Worm (Caenorhabditis elegans) whole organism, L4 larva: Measurements from ENCODE around the gene ttx-3.

ENCODE experiments used
- D1046.2 ChIP-seq: fragments of 200-800 bp; sonication (Bioruptor generic); IDR thresholded peaks from 2 replicates; pipeline ENCODE4 v1.3.6; 2022; ENCODE audit warnings: missing genetic modification characterization, missing compliant biosample characterization
- F10B5.3 ChIP-seq: sonication (generic microtip); optimal IDR thresholded peaks from 2 replicates; lab custom pipeline; 2016; ENCODE audit warnings: mild to moderate bottlenecking, missing genetic modification characterization, missing compliant biosample characterization
- F49E8.2 ChIP-seq: sonication (generic microtip); optimal IDR thresholded peaks from 2 replicates; lab custom pipeline; 2016; ENCODE audit warnings: missing compliant biosample characterization, mild to moderate bottlenecking, missing genetic modification characterization, borderline replicate concordance
- Y48G9A.11 ChIP-seq: fragments of 200-800 bp; sonication (Bioruptor generic); IDR thresholded peaks from 2 replicates; pipeline ENCODE4 v1.3.6; 2022; ENCODE audit warnings: missing genetic modification reagents, missing genetic modification characterization, missing compliant biosample characterization
- Y5F2A.4 ChIP-seq: fragments of 200-800 bp; sonication (Bioruptor generic); optimal IDR thresholded peaks from 2 replicates; lab custom pipeline; 2018; ENCODE audit warnings: mild to moderate bottlenecking, missing genetic modification characterization, missing compliant biosample characterization
- ZK337.2 ChIP-seq: fragments of 200-800 bp; sonication (Bioruptor generic); IDR thresholded peaks from 2 replicates; pipeline ENCODE4 v1.3.6; 2022; ENCODE audit warnings: missing genetic modification reagents, missing genetic modification characterization, missing compliant biosample characterization
- ZK546.5 ChIP-seq, 2 experiments: sonication (generic microtip); optimal IDR thresholded peaks; 2 replicates each; lab custom pipeline; 2017; ENCODE audit warnings: missing biosample characterization in 2 of 2, missing genetic modification characterization in 2 of 2
- ceh-20 ChIP-seq: fragments of 200-800 bp; sonication (Bioruptor generic); IDR thresholded peaks from 2 replicates; pipeline ENCODE4 v1.3.6; 2022; ENCODE audit warnings: missing genetic modification reagents, missing genetic modification characterization, missing compliant biosample characterization
- ceh-32 ChIP-seq: sonication (generic microtip); optimal IDR thresholded peaks from 2 replicates; lab custom pipeline; 2016; ENCODE audit warnings: mild to moderate bottlenecking, missing genetic modification characterization, missing compliant biosample characterization; ENCODE audit not compliant: poor library complexity
- ceh-44 ChIP-seq: fragments of 200-800 bp; sonication (Bioruptor generic); IDR thresholded peaks from 2 replicates; pipeline ENCODE4 v1.3.6; 2022; ENCODE audit warnings: missing genetic modification reagents, missing genetic modification characterization, missing compliant biosample characterization
- ctbp-1 ChIP-seq: fragments of 200-800 bp; sonication (Bioruptor generic); IDR thresholded peaks from 2 replicates; pipeline ENCODE4 v1.3.6; 2022; ENCODE audit warnings: missing genetic modification reagents, missing genetic modification characterization, missing compliant biosample characterization
- daf-12 ChIP-seq: fragments of 150-350 bp; optimal IDR thresholded peaks from 2 replicates; lab custom pipeline; 2014; ENCODE audit warnings: missing biosample characterization, missing genetic modification reagents, missing genetic modification characterization
- daf-16 ChIP-seq, 3 experiments: sonication (generic microtip); optimal IDR thresholded peaks; 2 replicates each; lab custom pipeline; 2016 to 2017; ENCODE audit warnings: missing genetic modification characterization in 3 of 3, missing genetic modification reagents in 3 of 3, mild to moderate bottlenecking in 2 of 3, missing compliant biosample characterization in 2 of 3, missing biosample characterization in 1 of 3, moderate library complexity in 1 of 3
- daf-8 ChIP-seq: fragments of 200-800 bp; sonication (Bioruptor generic); IDR thresholded peaks from 2 replicates; pipeline ENCODE4 v1.3.6; 2022; ENCODE audit warnings: missing genetic modification characterization, missing compliant biosample characterization
- dmd-6 ChIP-seq: fragments of 200-800 bp; sonication (Bioruptor generic); IDR thresholded peaks from 2 replicates; pipeline ENCODE4 v1.3.6; 2022; ENCODE audit warnings: missing genetic modification reagents, missing genetic modification characterization, missing compliant biosample characterization
- duxl-1 ChIP-seq: sonication (generic microtip); optimal IDR thresholded peaks from 2 replicates; lab custom pipeline; 2016; ENCODE audit warnings: mild to moderate bottlenecking, missing genetic modification characterization, moderate library complexity, missing compliant biosample characterization; ENCODE audit not compliant: poor library complexity
- egl-27 ChIP-seq: sonication (generic microtip); optimal IDR thresholded peaks from 3 replicates; lab custom pipeline; 2017; ENCODE audit warnings: missing biosample characterization, missing genetic modification reagents, missing genetic modification characterization
- gei-8 ChIP-seq: fragments of 200-800 bp; sonication (Bioruptor generic); optimal IDR thresholded peaks from 2 replicates; lab custom pipeline; 2018; ENCODE audit warnings: mild to moderate bottlenecking, missing genetic modification characterization, missing compliant biosample characterization
- hlh-11 ChIP-seq: fragments of 200-800 bp; sonication (Bioruptor generic); optimal IDR thresholded peaks from 2 replicates; lab custom pipeline; 2018; ENCODE audit warnings: mild to moderate bottlenecking, missing genetic modification characterization, missing compliant biosample characterization
- hlh-30 ChIP-seq: sonication (generic microtip); optimal IDR thresholded peaks from 2 replicates; lab custom pipeline; 2017; ENCODE audit warnings: antibody characterized with exemption, mild to moderate bottlenecking, missing genetic modification characterization, missing compliant biosample characterization; ENCODE audit not compliant: insufficient read depth
- jun-1 ChIP-seq: fragments of 150-350 bp; optimal IDR thresholded peaks from 2 replicates; lab custom pipeline; 2014; ENCODE audit warnings: missing biosample characterization, missing genetic modification reagents, missing genetic modification characterization
- lim-7 ChIP-seq: fragments of 200-800 bp; sonication (Bioruptor generic); IDR thresholded peaks from 2 replicates; pipeline ENCODE4 v1.3.6; 2022; ENCODE audit warnings: missing genetic modification characterization, missing compliant biosample characterization
- lin-13 ChIP-seq: fragments of 150-350 bp; optimal IDR thresholded peaks from 2 replicates; lab custom pipeline; 2014; ENCODE audit warnings: missing biosample characterization, missing genetic modification reagents, missing genetic modification characterization
- lin-29 ChIP-seq: fragments of 200-800 bp; sonication (Bioruptor generic); IDR thresholded peaks from 2 replicates; pipeline ENCODE4 v1.3.6; 2022; ENCODE audit warnings: missing genetic modification reagents, missing genetic modification characterization, missing compliant biosample characterization
- lin-39 ChIP-seq: fragments of 150-350 bp; optimal IDR thresholded peaks from 2 replicates; lab custom pipeline; 2014; ENCODE audit warnings: missing biosample characterization, missing genetic modification reagents, missing genetic modification characterization
- lir-3 ChIP-seq: sonication (generic microtip); optimal IDR thresholded peaks from 2 replicates; lab custom pipeline; 2016; ENCODE audit warnings: mild to moderate bottlenecking, missing genetic modification characterization, missing compliant biosample characterization
- madf-5 ChIP-seq, 2 experiments: fragments of 200-800 bp; sonication (Bioruptor generic); IDR thresholded peaks; 2 replicates each; pipeline ENCODE4 v1.3.6; 2022; ENCODE audit warnings: missing compliant biosample characterization in 2 of 2, missing genetic modification characterization in 2 of 2
- madf-9 ChIP-seq: fragments of 200-800 bp; sonication (Bioruptor generic); conservative IDR thresholded peaks from 2 replicates; pipeline ENCODE4 v1.3.6; 2022; ENCODE audit warnings: missing genetic modification reagents, missing genetic modification characterization, missing compliant biosample characterization
- mdt-29 ChIP-seq: fragments of 200-800 bp; sonication (Bioruptor generic); IDR thresholded peaks from 2 replicates; pipeline ENCODE4 v1.3.6; 2022; ENCODE audit warnings: missing genetic modification reagents, missing genetic modification characterization, missing compliant biosample characterization
- mxl-3 ChIP-seq: fragments of 200-800 bp; sonication (Bioruptor generic); optimal IDR thresholded peaks from 2 replicates; lab custom pipeline; 2018; ENCODE audit warnings: mild to moderate bottlenecking, missing genetic modification characterization, missing compliant biosample characterization
- nhr-111 ChIP-seq: fragments of 200-800 bp; sonication (Bioruptor generic); optimal IDR thresholded peaks from 2 replicates; lab custom pipeline; 2018; ENCODE audit warnings: mild to moderate bottlenecking, missing genetic modification characterization, missing compliant biosample characterization
- nhr-41 ChIP-seq: fragments of 200-800 bp; sonication (Bioruptor generic); IDR thresholded peaks from 2 replicates; pipeline ENCODE4 v1.3.6; 2022; ENCODE audit warnings: missing genetic modification reagents, missing genetic modification characterization, missing compliant biosample characterization
- nhr-48 ChIP-seq: sonication (generic microtip); optimal IDR thresholded peaks from 2 replicates; lab custom pipeline; 2016; ENCODE audit warnings: mild to moderate bottlenecking, missing genetic modification characterization, missing compliant biosample characterization
- nhr-6 ChIP-seq: fragments of 150-350 bp; optimal IDR thresholded peaks from 2 replicates; lab custom pipeline; 2014; ENCODE audit warnings: missing biosample characterization, missing genetic modification characterization
- nhr-77 ChIP-seq: fragments of 150-350 bp; optimal IDR thresholded peaks from 2 replicates; lab custom pipeline; 2014; ENCODE audit warnings: missing biosample characterization, missing genetic modification characterization
- pha-4 ChIP-seq, 2 experiments: fragments of 150-350 bp in 1 of 2; fragments of 200-800 bp in 1 of 2; sonication (Bioruptor generic) in 1 of 2; IDR thresholded peaks in 1 of 2; optimal IDR thresholded peaks in 1 of 2; 2 replicates each; pipeline versions ENCODE4 v1.3.6 to Lab custom; 2014 to 2022; ENCODE audit warnings: missing genetic modification characterization in 2 of 2, missing genetic modification reagents in 2 of 2, missing biosample characterization in 1 of 2, missing compliant biosample characterization in 1 of 2
- php-3 ChIP-seq: fragments of 200-800 bp; sonication (Bioruptor generic); IDR thresholded peaks from 2 replicates; pipeline ENCODE4 v1.3.6; 2022; ENCODE audit warnings: missing genetic modification reagents, missing genetic modification characterization, missing compliant biosample characterization
- rbr-2 ChIP-seq: sonication (generic microtip); optimal IDR thresholded peaks from 2 replicates; lab custom pipeline; 2016; ENCODE audit warnings: missing genotype, missing genetic modification characterization, missing compliant biosample characterization
- saeg-2 ChIP-seq: fragments of 200-800 bp; sonication (Bioruptor generic); IDR thresholded peaks from 2 replicates; pipeline ENCODE4 v1.3.6; 2022; ENCODE audit warnings: missing genetic modification reagents, missing genetic modification characterization, missing compliant biosample characterization
- sdz-12 ChIP-seq: fragments of 200-800 bp; sonication (Bioruptor generic); optimal IDR thresholded peaks from 2 replicates; lab custom pipeline; 2018; ENCODE audit warnings: mild to moderate bottlenecking, missing genetic modification characterization, missing compliant biosample characterization
- set-16 ChIP-seq: fragments of 200-800 bp; sonication (Bioruptor generic); IDR thresholded peaks from 2 replicates; pipeline ENCODE4 v1.3.6; 2022; ENCODE audit warnings: missing genetic modification reagents, missing genetic modification characterization, missing compliant biosample characterization
- skn-1 ChIP-seq: fragments of 150-350 bp; optimal IDR thresholded peaks from 2 replicates; lab custom pipeline; 2014; ENCODE audit warnings: missing biosample characterization, missing genetic modification characterization
- spr-1 ChIP-seq: sonication (generic microtip); optimal IDR thresholded peaks from 2 replicates; lab custom pipeline; 2016; ENCODE audit warnings: mild to moderate bottlenecking, missing genetic modification characterization, missing compliant biosample characterization
- tra-1 ChIP-seq: fragments of 200-800 bp; sonication (Bioruptor generic); IDR thresholded peaks from 2 replicates; pipeline ENCODE4 v1.3.6; 2022; ENCODE audit warnings: missing genetic modification reagents, missing genetic modification characterization, missing compliant biosample characterization
- unc-130 ChIP-seq: sonication (generic microtip); optimal IDR thresholded peaks from 2 replicates; lab custom pipeline; 2016; ENCODE audit warnings: missing genetic modification reagents, missing genetic modification characterization, missing compliant biosample characterization
- unc-39 ChIP-seq: sonication (generic microtip); optimal IDR thresholded peaks from 2 replicates; lab custom pipeline; 2017; ENCODE audit warnings: missing biosample characterization, missing genetic modification characterization
- vab-7 ChIP-seq: fragments of 200-800 bp; sonication (Bioruptor generic); IDR thresholded peaks from 2 replicates; pipeline ENCODE4 v1.3.6; 2022; ENCODE audit warnings: missing genetic modification reagents, missing genetic modification characterization, missing compliant biosample characterization
- zip-11 ChIP-seq: fragments of 200-800 bp; sonication (Bioruptor generic); IDR thresholded peaks from 2 replicates; pipeline ENCODE4 v1.3.6; 2022; ENCODE audit warnings: missing genetic modification characterization, missing compliant biosample characterization
- zip-2 ChIP-seq: fragments of 150-350 bp; optimal IDR thresholded peaks from 2 replicates; lab custom pipeline; 2014; ENCODE audit warnings: missing biosample characterization, missing genetic modification characterization
- ztf-11 ChIP-seq: fragments of 150-350 bp; optimal IDR thresholded peaks from 2 replicates; lab custom pipeline; 2014; ENCODE audit warnings: missing biosample characterization, missing genetic modification characterization

Gene ttx-3

ce11 chrX:11798057-11798555 is 28.9 kb upstream of the ttx-3 start, which contains the start of gene rsd-3 (continued):
- TF ChIP-seq jun-1 (tag; lab: Kevin White, UChicago): no peak
- TF ChIP-seq nhr-41 (GFP tag; lab: Robert Waterston, UW): no peak
- TF ChIP-seq daf-12: no peak
- no peak for TF ChIP-seq zip-2 (tag; lab: Kevin White, UChicago)
- no peak for TF ChIP-seq daf-16 (GFP tag; optimal IDR thresholded peaks at IDR 0.05; lab: Kevin White, UChicago)
- peak; percentile 45 for TF ChIP-seq daf-16 (tag; optimal IDR thresholded peaks at IDR 0.05; lab: Kevin White, UChicago)
- no peak for TF ChIP-seq F49E8.2 (tag; lab: Kevin White, UChicago)
- peak; percentile 84 for TF ChIP-seq hlh-11
- TF ChIP-seq skn-1 (tag; lab: Kevin White, UChicago): no peak
- peak; percentile 50 for TF ChIP-seq dmd-6 (GFP tag; lab: Robert Waterston, UW)
- no peak for TF ChIP-seq egl-27 (tag; lab: Kevin White, UChicago)
- TF ChIP-seq pha-4 (GFP tag; IDR thresholded peaks at IDR 0.05; lab: Robert Waterston, UW): peak; percentile 38; the same call in 1 of the 2 replicates
- peak; percentile 70 for TF ChIP-seq pha-4 (tag; optimal IDR thresholded peaks at IDR 0.05; lab: Kevin White, UChicago)
- TF ChIP-seq lim-7 (GFP tag; lab: Robert Waterston, UW): no peak
- TF ChIP-seq D1046.2 (GFP tag; lab: Robert Waterston, UW): no peak
- TF ChIP-seq gei-8 (GFP tag; lab: Kevin White, UChicago): no peak
- TF ChIP-seq Y48G9A.11 (GFP tag; lab: Robert Waterston, UW): no peak
- no peak for TF ChIP-seq nhr-77 (tag; lab: Kevin White, UChicago)
- TF ChIP-seq vab-7 (GFP tag; lab: Robert Waterston, UW): no peak
- TF ChIP-seq lir-3: no peak
- no peak for TF ChIP-seq zip-11
- TF ChIP-seq mxl-3 (GFP tag; lab: Kevin White, UChicago): peak; percentile 63
- TF ChIP-seq daf-8 (GFP tag; lab: Robert Waterston, UW): no peak
- no peak for TF ChIP-seq ztf-11 (tag; lab: Kevin White, UChicago)
- TF ChIP-seq lin-29 (GFP tag; lab: Robert Waterston, UW): no peak
- TF ChIP-seq ZK337.2: no peak
- TF ChIP-seq nhr-111 (GFP tag; lab: Kevin White, UChicago): no peak
- TF ChIP-seq lin-13 (GFP tag; lab: Kevin White, UChicago): no peak
- no peak for TF ChIP-seq mdt-29 (GFP tag; lab: Robert Waterston, UW)
- TF ChIP-seq sdz-12 (GFP tag; lab: Kevin White, UChicago): no peak
- no peak for TF ChIP-seq madf-5 (GFP tag; IDR thresholded peaks at IDR 0.05; lab: Robert Waterston, UW)
- no peak for TF ChIP-seq spr-1
- no peak for TF ChIP-seq madf-9
- TF ChIP-seq lin-39 (tag; lab: Kevin White, UChicago): no peak
- peak; percentile 52; the same call in 1 of the 2 replicates for TF ChIP-seq ctbp-1 (GFP tag; lab: Robert Waterston, UW)
- no peak for TF ChIP-seq tra-1
- no peak for TF ChIP-seq set-16 (GFP tag; lab: Robert Waterston, UW)
- no peak for TF ChIP-seq php-3 (GFP tag; lab: Robert Waterston, UW)
- no peak for TF ChIP-seq Y5F2A.4
- TF ChIP-seq ceh-32 (tag; lab: Kevin White, UChicago): no peak
- TF ChIP-seq unc-130: no peak
- peak; percentile 30 for TF ChIP-seq duxl-1 (tag; lab: Kevin White, UChicago)
- no peak for TF ChIP-seq unc-39 (tag; lab: Kevin White, UChicago)
- no peak for TF ChIP-seq saeg-2 (GFP tag; lab: Robert Waterston, UW)
- peak; percentile 71 for TF ChIP-seq rbr-2 (tag; lab: Kevin White, UChicago)
- no peak for TF ChIP-seq ceh-44 (GFP tag; lab: Robert Waterston, UW)
- peak; percentile 27 for TF ChIP-seq nhr-48 (tag; lab: Kevin White, UChicago)
- peak; percentile 71 for TF ChIP-seq hlh-30 (tag; lab: Kevin White, UChicago)
- TF ChIP-seq F10B5.3 (tag; lab: Kevin White, UChicago): no peak
- TF ChIP-seq nhr-6 (tag; lab: Kevin White, UChicago): peak; percentile 56
- no peak for TF ChIP-seq ceh-20
- no peak for TF ChIP-seq ZK546.5 (tag; optimal IDR thresholded peaks at IDR 0.05; lab: Kevin White, UChicago)
